Fruit fly (Drosophila melanogaster): ENCODE measurements around the gene tctn.

tctn gene

DNA sequence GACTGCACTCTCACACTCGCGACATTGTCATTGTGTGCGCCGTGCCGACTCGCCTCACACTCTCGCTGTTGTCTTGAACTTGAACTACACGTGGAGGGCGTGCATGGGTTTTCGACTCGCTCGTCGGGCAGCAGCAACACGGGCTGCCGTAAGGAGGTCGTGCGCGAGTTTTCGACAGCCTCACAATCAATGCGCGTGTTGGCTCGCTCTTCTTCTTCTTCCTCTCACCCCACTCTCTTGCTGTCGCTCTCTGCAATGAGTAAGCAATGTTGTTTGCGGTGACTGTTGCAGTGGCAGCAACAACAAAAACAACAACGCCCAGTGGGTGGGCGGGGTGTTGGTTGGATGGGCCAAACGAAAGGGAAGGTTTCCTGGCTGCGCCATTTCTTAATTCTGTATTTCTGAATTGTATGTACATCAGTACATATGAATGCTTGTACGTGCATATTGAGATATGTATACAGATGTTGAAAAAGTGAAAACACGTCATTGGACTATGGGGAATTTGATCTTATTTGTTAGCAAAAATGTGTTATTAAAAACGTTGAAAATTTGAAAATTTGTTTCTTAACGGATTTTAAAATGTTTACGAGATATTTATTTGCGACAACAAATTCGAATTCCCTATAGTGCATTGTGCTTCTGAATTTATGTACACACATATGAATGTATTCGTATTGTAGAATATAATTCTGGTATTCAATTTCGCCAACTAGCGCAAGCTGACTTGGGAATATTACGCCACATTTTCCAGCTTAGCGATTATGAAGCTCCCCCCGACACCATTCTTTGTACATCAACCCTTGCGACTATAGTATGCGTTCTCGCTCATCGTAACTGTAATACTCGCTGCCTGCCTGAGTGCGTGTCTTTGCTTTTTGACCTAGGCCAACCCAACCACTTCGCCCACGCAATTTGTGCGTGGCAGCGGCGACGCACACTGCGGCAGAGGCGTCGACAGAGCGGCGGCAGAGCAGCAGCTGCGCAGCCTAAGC, 41.8 kb downstream of the tctn start (continued):
- TF ChIP-seq gce (GFP tag; IDR thresholded peaks at IDR 0.05) (peak; percentile 77; the same call in 2 of the 3 replicates), CG1529 (GFP tag; optimal IDR thresholded peaks at IDR 0.05) (no peak), ham (GFP tag; IDR thresholded peaks at IDR 0.05) (no peak), Tbp (GFP tag; optimal IDR thresholded peaks at IDR 0.05) (no peak), NfI (GFP tag; optimal IDR thresholded peaks at IDR 0.05) (peak; percentile 46), da (GFP tag; optimal IDR thresholded peaks at IDR 0.05) (peak; percentile 73), eve (GFP tag; optimal IDR thresholded peaks at IDR 0.05) (no peak), CG11695 (GFP tag; IDR thresholded peaks at IDR 0.05) (peak; percentile 53; the same call in 1 of the 3 replicates), pho (GFP tag; optimal IDR thresholded peaks at IDR 0.05) (peak; percentile 8), stwl (tag; optimal IDR thresholded peaks at IDR 0.05) (peak; percentile 92), CG12942 (GFP tag; optimal IDR thresholded peaks at IDR 0.05) (no peak), nerfin-2 (GFP tag; IDR thresholded peaks at IDR 0.05; ENCODE audit: partially characterized antibody) (peak; percentile 51; the same call in 1 of the 2 replicates), Ssrp (tag; optimal IDR thresholded peaks at IDR 0.05) (peak; percentile 27), CG10959 (GFP tag; IDR thresholded peaks at IDR 0.05) (no peak), kay (GFP tag; optimal IDR thresholded peaks at IDR 0.05) (peak; percentile 93), YL-1 (GFP tag; optimal IDR thresholded peaks at IDR 0.05) (no peak), CG13123 (GFP tag; optimal IDR thresholded peaks at IDR 0.05) (no peak), MESR4 (GFP tag; optimal IDR thresholded peaks at IDR 0.05) (no peak), dysf (GFP tag; IDR thresholded peaks at IDR 0.05) (no peak), CG31441 (GFP tag; IDR thresholded peaks at IDR 0.05) (0 out of 2 replicates have a peak, but pooled peaks have one; percentile 13), CG7271 (tag; optimal IDR thresholded peaks at IDR 0.05) (no peak), CG2120 (GFP tag; optimal IDR thresholded peaks at IDR 0.05) (peak; percentile 68), Usf (GFP tag; optimal IDR thresholded peaks at IDR 0.05) (peak; percentile 1), nau (GFP tag; optimal IDR thresholded peaks at IDR 0.05) (no peak), ap (GFP tag; IDR thresholded peaks at IDR 0.05) (no peak), CG32532 (GFP tag; IDR thresholded peaks at IDR 0.05) (peak; percentile 41; the same call in 1 of the 2 replicates), CG6175 (GFP tag; IDR thresholded peaks at IDR 0.05) (peak; percentile 72; the same call in 1 of the 3 replicates), z (GFP tag; IDR thresholded peaks at IDR 0.05) (peak; percentile 91), abd-A (tag; optimal IDR thresholded peaks at IDR 0.05) (peak; percentile 95), inv (GFP tag; IDR thresholded peaks at IDR 0.05; ENCODE audit: partially characterized antibody) (no peak), crol (GFP tag; IDR thresholded peaks at IDR 0.05) (peak; percentile 88), Ets97D (GFP tag; optimal IDR thresholded peaks at IDR 0.05) (no peak), Opbp (GFP tag; IDR thresholded peaks at IDR 0.05; ENCODE audit: partially characterized antibody) (peak; percentile 82), CG13775 (GFP tag; optimal IDR thresholded peaks at IDR 0.05) (peak; percentile 18), vvl (GFP tag; IDR thresholded peaks at IDR 0.05) (peak; percentile 61), lov (optimal IDR thresholded peaks at IDR 0.05) (no peak), lov (GFP tag; IDR thresholded peaks at IDR 0.05) (peak; percentile 74; the same call in 1 of the 3 replicates), run (tag; optimal IDR thresholded peaks at IDR 0.05) (peak; percentile 71), fd64A (GFP tag; optimal IDR thresholded peaks at IDR 0.05) (peak; percentile 2), dmrt99B (tag; optimal IDR thresholded peaks at IDR 0.05) (peak; percentile 10), Sox100B (GFP tag; optimal IDR thresholded peaks at IDR 0.05) (peak; percentile 48), exex (tag; optimal IDR thresholded peaks at IDR 0.05) (peak; percentile 6), slbo (GFP tag; IDR thresholded peaks at IDR 0.05) (peak; percentile 15; the same call in 1 of the 2 replicates), CG18619 (GFP tag; optimal IDR thresholded peaks at IDR 0.05) (peak; percentile 62), chinmo (GFP tag; IDR thresholded peaks at IDR 0.05; ENCODE audit: partially characterized antibody) (peak; percentile 100), cwo (GFP tag; optimal IDR thresholded peaks at IDR 0.05) (peak; percentile 98), ems (GFP tag; optimal IDR thresholded peaks at IDR 0.05) (no peak), caup (GFP tag; optimal IDR thresholded peaks at IDR 0.05; ENCODE audit: severe bottlenecking) (peak; percentile 35)

All from whole organism, embryonic.